Worm (Caenorhabditis elegans) whole organism, mixed stage, embryonic: ENCODE results near the gene C37C3.17.

Experiments used
- M03D4.4 ChIP-seq: sonication (generic microtip); optimal IDR thresholded peaks from 2 replicates; lab custom pipeline; 2017; ENCODE audit warnings: mild to moderate bottlenecking, missing genetic modification characterization, missing compliant biosample characterization
- bed-3 ChIP-seq: fragments of 200-800 bp; sonication (Bioruptor generic); optimal IDR thresholded peaks from 3 replicates; lab custom pipeline; 2018; ENCODE audit warnings: mild to moderate bottlenecking, missing genetic modification characterization, moderate library complexity, missing compliant biosample characterization
- blmp-1 ChIP-seq: fragments of 150-350 bp; optimal IDR thresholded peaks from 2 replicates; lab custom pipeline; 2014; ENCODE audit warnings: missing biosample characterization, missing genetic modification characterization
- ceh-39 ChIP-seq: fragments of 150-350 bp; optimal IDR thresholded peaks from 2 replicates; lab custom pipeline; 2014; ENCODE audit warnings: missing biosample characterization, missing genetic modification characterization
- ceh-83 ChIP-seq: fragments of 200-800 bp; sonication (Bioruptor generic); optimal IDR thresholded peaks from 2 replicates; lab custom pipeline; 2018; ENCODE audit warnings: mild to moderate bottlenecking, missing genetic modification characterization, missing compliant biosample characterization
- ces-1 ChIP-seq: fragments of 150-350 bp; optimal IDR thresholded peaks from 2 replicates; lab custom pipeline; 2014; ENCODE audit warnings: missing biosample characterization, missing genetic modification reagents, missing genetic modification characterization
- drap-1 ChIP-seq: fragments of 200-800 bp; sonication (Bioruptor generic); optimal IDR thresholded peaks from 3 replicates; lab custom pipeline; 2018; ENCODE audit warnings: mild to moderate bottlenecking, missing genetic modification characterization, missing compliant biosample characterization
- flh-1 ChIP-seq: fragments of 200-800 bp; sonication (Bioruptor generic); optimal IDR thresholded peaks from 2 replicates; lab custom pipeline; 2018; ENCODE audit warnings: mild to moderate bottlenecking, missing genetic modification characterization, moderate library complexity, missing compliant biosample characterization
- ham-2 ChIP-seq: fragments of 200-800 bp; sonication (Bioruptor generic); optimal IDR thresholded peaks from 2 replicates; lab custom pipeline; 2018; ENCODE audit warnings: mild to moderate bottlenecking, missing genetic modification characterization, missing compliant biosample characterization
- hlh-1 ChIP-seq: fragments of 150-350 bp; optimal IDR thresholded peaks from 2 replicates; lab custom pipeline; 2014; ENCODE audit warnings: missing biosample characterization, missing genetic modification reagents, missing genetic modification characterization
- lin-13 ChIP-seq: fragments of 150-350 bp; optimal IDR thresholded peaks from 2 replicates; lab custom pipeline; 2014; ENCODE audit warnings: missing biosample characterization, missing genetic modification characterization
- mab-5 ChIP-seq: fragments of 150-350 bp; optimal IDR thresholded peaks from 2 replicates; lab custom pipeline; 2014; ENCODE audit warnings: missing biosample characterization, missing genetic modification characterization
- mep-1 ChIP-seq: fragments of 150-350 bp; optimal IDR thresholded peaks from 2 replicates; lab custom pipeline; 2017; ENCODE audit warnings: missing biosample characterization, missing genetic modification reagents, missing genetic modification characterization, inconsistent platforms
- mls-2 ChIP-seq: sonication (generic microtip); optimal IDR thresholded peaks from 2 replicates; lab custom pipeline; 2016; ENCODE audit warnings: mild to moderate bottlenecking, missing genetic modification characterization, moderate library complexity, missing compliant biosample characterization
- nhr-12 ChIP-seq: fragments of 150-350 bp; optimal IDR thresholded peaks from 2 replicates; lab custom pipeline; 2014; ENCODE audit warnings: missing biosample characterization, missing genetic modification characterization
- nhr-2 ChIP-seq: fragments of 150-350 bp; optimal IDR thresholded peaks from 2 replicates; lab custom pipeline; 2014; ENCODE audit warnings: missing biosample characterization, missing genetic modification characterization
- nhr-237 ChIP-seq: fragments of 150-350 bp; optimal IDR thresholded peaks from 2 replicates; lab custom pipeline; 2014; ENCODE audit warnings: missing biosample characterization, missing genetic modification characterization
- nhr-28 ChIP-seq: fragments of 150-350 bp; optimal IDR thresholded peaks from 2 replicates; lab custom pipeline; 2014; ENCODE audit warnings: missing biosample characterization, missing genetic modification characterization
- pha-4 ChIP-seq: fragments of 150-350 bp; optimal IDR thresholded peaks from 2 replicates; lab custom pipeline; 2018; ENCODE audit warnings: missing biosample characterization, missing genetic modification reagents, missing genetic modification characterization
- sem-2 ChIP-seq: fragments of 200-800 bp; sonication (Bioruptor generic); optimal IDR thresholded peaks from 2 replicates; lab custom pipeline; 2018; ENCODE audit warnings: mild to moderate bottlenecking, missing genetic modification characterization, missing compliant biosample characterization
- snpc-4 ChIP-seq: fragments of 150-350 bp; optimal IDR thresholded peaks from 2 replicates; lab custom pipeline; 2014; ENCODE audit warnings: missing biosample characterization, missing genetic modification characterization
- tbx-8 ChIP-seq: fragments of 200-800 bp; sonication (Bioruptor generic); optimal IDR thresholded peaks from 2 replicates; lab custom pipeline; 2018; ENCODE audit warnings: mild to moderate bottlenecking, missing genetic modification characterization, moderate library complexity, missing compliant biosample characterization
- unc-120 ChIP-seq: sonication (generic microtip); optimal IDR thresholded peaks from 2 replicates; lab custom pipeline; 2017; ENCODE audit warnings: missing genetic modification characterization, missing compliant biosample characterization; ENCODE audit not compliant: poor library complexity, severe bottlenecking
- unc-62 ChIP-seq: fragments of 150-350 bp; optimal IDR thresholded peaks from 2 replicates; lab custom pipeline; 2014; ENCODE audit warnings: missing biosample characterization, missing genetic modification reagents, missing genetic modification characterization
- ztf-11 ChIP-seq: fragments of 150-350 bp; optimal IDR thresholded peaks from 2 replicates; lab custom pipeline; 2014; ENCODE audit warnings: missing biosample characterization, missing genetic modification characterization

C37C3.17 gene

DNA sequence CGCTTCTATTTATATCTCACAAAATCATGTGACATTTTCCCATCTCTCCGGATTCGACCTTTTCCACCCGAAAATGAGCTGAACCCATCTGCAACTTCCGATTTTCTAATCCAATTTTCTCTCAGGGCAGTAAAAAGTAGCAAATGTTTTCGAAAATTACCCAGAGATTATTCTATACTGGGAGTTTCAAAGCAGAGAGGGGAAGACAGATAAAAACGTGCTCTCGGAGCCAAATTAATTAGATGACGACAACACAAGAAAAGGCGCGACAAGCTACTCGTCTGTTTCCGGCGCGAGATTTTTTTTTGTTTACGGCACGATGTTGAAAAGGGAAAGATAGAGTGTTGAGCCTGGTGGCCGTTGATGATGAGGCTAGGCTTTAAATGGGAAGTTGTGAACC is 22.7 kb upstream of the C37C3.17 start:
- TF ChIP-seq mab-5 (no peak), ces-1 (GFP tag; lab: Kevin White, UChicago) (peak; percentile 27)

DNA sequence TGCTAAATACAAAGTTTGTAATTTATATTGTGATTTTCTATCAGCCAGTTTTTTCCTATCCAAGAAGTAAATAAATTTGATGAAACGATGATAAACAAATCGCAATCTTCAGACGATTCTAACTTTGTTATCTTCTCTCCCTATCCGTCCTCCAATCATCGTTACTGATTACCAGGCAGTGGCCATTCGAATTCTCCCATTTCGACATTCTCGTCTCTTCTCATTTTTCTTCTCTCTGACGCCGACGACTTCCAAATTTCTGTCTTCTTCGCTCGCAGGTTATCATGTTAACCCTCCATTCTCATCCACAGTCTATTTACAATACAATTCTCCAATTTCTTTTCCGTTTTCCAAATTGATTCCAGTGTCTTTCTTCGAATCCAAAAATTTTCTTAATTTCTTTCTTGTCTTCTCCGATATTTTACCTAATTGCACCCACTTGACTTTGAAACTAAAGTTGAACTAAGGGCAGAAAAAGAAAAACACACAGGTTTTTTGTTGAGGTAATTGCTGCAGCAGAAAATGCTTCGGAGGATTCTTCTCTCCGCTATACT is 16.8 kb upstream of the C37C3.17 start, which contains the start of gene F40A3.2:
TSS of gene F40A3.2 (plus strand) at position 504 of the 554 bp plus-strand sequence.
- TF ChIP-seq lin-13 (tag; lab: Kevin White, UChicago) (no peak), nhr-2 (tag; lab: Kevin White, UChicago) (no peak), nhr-12 (no peak), ham-2 (GFP tag; lab: Kevin White, UChicago) (no peak), sem-2 (no peak), unc-62 (no peak), drap-1 (GFP tag; lab: Kevin White, UChicago) (no peak)

DNA sequence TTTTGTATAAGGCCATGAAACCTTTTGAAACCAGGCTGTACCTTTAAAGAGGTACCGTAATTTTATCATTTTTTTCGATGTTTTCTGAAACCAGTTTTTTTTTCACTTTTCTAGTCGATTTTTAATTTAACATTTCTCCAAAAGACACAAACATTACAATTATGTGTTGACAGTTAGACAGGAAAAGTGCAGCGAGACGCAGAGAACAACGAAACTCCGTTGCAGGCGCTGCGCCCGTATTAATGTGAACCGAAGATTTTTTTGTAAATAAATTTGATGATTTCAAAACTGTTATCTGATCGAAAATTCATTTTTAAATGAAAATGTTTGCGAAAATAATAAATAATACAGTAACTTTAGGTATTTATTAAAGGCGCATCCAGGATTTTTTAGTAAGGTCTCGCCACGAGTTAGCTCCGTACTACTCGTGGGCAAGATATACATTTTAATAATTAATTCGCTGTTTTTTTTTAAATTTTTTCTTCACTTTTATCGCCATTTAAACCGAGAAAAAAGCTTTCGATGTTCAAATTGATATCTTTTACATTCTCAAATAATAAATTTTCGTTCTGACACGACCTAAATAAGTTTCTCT is 15.3 kb upstream of the C37C3.17 start, which contains the start of gene F40A3.3:
TSS of gene F40A3.3 (plus strand) at position 564 of the 595 bp plus-strand sequence.
- TF ChIP-seq nhr-28 (tag; lab: Kevin White, UChicago) (no peak), blmp-1 (no peak), bed-3 (GFP tag; lab: Kevin White, UChicago) (no peak), nhr-12 (no peak), M03D4.4 (tag; lab: Kevin White, UChicago) (no peak)

DNA sequence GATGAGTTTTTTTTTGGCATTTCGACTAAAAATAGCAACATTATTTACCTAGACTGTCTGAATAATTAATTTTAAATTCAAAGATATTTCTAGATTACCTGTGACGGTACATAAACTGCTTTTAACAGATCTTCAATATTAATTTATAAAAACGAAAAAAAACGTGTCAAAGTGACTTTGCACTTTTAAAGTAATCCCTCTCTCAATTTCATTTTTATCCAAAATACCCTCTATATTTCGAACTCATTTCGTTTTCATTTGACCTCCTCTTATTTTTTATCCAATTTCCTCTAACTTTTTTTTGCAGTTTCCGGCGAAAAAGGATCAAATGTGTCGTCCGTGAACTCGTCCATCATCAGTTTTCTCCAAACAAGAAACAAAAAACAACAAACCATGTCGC is 13.8 kb upstream of the C37C3.17 start, which contains the start of gene F40A3.4:
TSS of gene F40A3.4 (plus strand) at position 301 of the 400 bp plus-strand sequence.
- no peak for TF ChIP-seq snpc-4
- TF ChIP-seq lin-13 (tag; lab: Kevin White, UChicago) = no peak
- TF ChIP-seq nhr-28 (tag; lab: Kevin White, UChicago) = no peak
- TF ChIP-seq nhr-237 (tag; lab: Kevin White, UChicago) = no peak
- no peak for TF ChIP-seq ces-1 (GFP tag; lab: Kevin White, UChicago)
- no peak for TF ChIP-seq ceh-83 (GFP tag; lab: Kevin White, UChicago)

DNA sequence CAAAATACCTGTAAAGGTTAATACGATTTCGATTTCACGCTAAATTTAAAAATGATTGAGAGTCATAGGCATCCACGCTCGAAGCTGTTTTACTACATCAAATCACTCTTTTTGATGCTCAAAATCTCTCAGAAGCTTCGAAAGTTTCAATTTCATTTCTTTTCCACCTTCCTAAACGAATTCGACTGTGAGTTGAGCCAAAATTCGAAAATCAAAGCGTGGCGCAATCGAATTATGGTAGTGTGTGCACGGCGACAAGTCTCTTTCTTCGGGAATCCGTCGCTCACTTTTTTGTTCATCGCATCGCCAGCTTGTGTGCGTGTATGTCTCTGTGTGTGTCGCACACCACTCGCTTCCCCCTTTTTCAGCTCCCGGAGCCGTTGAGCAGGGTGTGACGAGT is 11.3 kb upstream of the C37C3.17 start:
- TF ChIP-seq ces-1 (GFP tag; lab: Kevin White, UChicago) (peak; percentile 86), nhr-237 (tag; lab: Kevin White, UChicago) (no peak)
- TF ChIP-seq, all 35 proteins: peak for 1

DNA sequence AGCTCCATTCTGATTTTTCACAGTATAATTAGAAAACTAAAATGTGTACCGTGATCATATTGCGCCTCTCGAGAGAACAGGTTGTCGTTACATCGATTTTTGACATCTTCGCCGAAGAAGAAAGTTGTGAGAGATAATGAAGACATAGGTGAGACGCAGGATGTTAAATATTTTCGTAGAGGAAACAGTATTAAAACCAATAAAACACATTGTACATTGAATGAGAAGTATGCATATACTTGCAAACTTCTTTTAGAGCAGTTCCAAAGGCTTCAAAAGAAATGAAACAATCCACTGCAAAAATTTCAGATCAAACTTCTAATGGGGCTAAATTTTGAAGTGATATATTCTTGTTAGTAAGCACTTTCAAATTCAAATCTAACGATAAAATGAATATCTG is 9.0 kb upstream of the C37C3.17 start, which contains the start of gene nipi-4:
TSS of gene nipi-4 (minus strand) at position 101 of the 400 bp plus-strand sequence.
- TF ChIP-seq unc-120 (tag; lab: Kevin White, UChicago) (no peak), sem-2 (no peak), ztf-11 (no peak), nhr-28 (tag; lab: Kevin White, UChicago) (no peak), M03D4.4 (tag; lab: Kevin White, UChicago) (no peak), hlh-1 (no peak), ceh-39 (tag; lab: Kevin White, UChicago) (no peak), tbx-8 (GFP tag; lab: Kevin White, UChicago) (no peak), nhr-12 (no peak), bed-3 (GFP tag; lab: Kevin White, UChicago) (no peak), mep-1 (tag; lab: Kevin White, UChicago) (no peak), pha-4 (tag; lab: Kevin White, UChicago) (no peak), ces-1 (GFP tag; lab: Kevin White, UChicago) (no peak), unc-62 (no peak), flh-1 (GFP tag; lab: Kevin White, UChicago) (no peak)
- TF ChIP-seq, all 35 proteins: peak for 0

DNA sequence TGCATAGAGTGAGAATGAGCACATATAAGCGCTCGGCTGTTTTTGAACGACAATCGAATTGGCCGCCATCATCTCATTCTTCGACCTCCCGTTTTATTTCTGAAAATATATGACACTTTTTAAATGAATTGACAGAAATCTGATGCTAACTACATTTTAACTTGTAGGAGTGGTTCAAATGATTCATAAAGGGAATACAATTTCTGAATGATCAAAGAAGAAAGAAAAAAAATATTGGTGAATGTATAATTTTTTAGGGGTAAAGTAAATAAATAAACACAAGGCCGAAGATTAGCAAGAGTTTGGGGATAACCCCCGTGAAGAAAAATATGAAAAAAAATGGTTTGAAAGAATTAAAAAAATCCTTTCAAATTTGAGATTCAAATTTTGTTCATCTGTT is 3.0 kb upstream of the C37C3.17 start, which contains the start of gene C37C3.11:
TSS of gene C37C3.11 (minus strand) at position 101 of the 400 bp plus-strand sequence.
- TF ChIP-seq M03D4.4 (tag; lab: Kevin White, UChicago) (no peak), mls-2 (tag; lab: Kevin White, UChicago) (no peak)
